Worm (Caenorhabditis elegans) whole organism, L1 larva: ENCODE measurements around the gene cdc-25.3.

Experiments
- C34B4.2 ChIP-seq: sonication (generic microtip); optimal IDR thresholded peaks from 2 replicates; lab custom pipeline; 2017; ENCODE audit warnings: mild to moderate bottlenecking, missing genetic modification characterization, missing compliant biosample characterization
- F16B12.6 ChIP-seq: fragments of 150-350 bp; optimal IDR thresholded peaks from 2 replicates; lab custom pipeline; 2014; ENCODE audit warnings: missing biosample characterization, missing genetic modification characterization
- alr-1 ChIP-seq: fragments of 200-800 bp; sonication (Bioruptor generic); optimal IDR thresholded peaks from 2 replicates; lab custom pipeline; 2018; ENCODE audit warnings: borderline replicate concordance, mild to moderate bottlenecking, missing genetic modification characterization, missing compliant biosample characterization
- ama-1 ChIP-seq: fragments of 150-350 bp; optimal IDR thresholded peaks from 2 replicates; lab custom pipeline; 2014
- blmp-1 ChIP-seq: fragments of 150-350 bp; optimal IDR thresholded peaks from 2 replicates; lab custom pipeline; 2014; ENCODE audit warnings: missing biosample characterization, missing genetic modification characterization
- ceh-8 ChIP-seq: fragments of 200-800 bp; sonication (Bioruptor generic); optimal IDR thresholded peaks from 2 replicates; lab custom pipeline; 2018; ENCODE audit warnings: mild to moderate bottlenecking, missing genetic modification characterization, moderate library complexity, missing compliant biosample characterization
- ceh-82 ChIP-seq, 3 experiments: fragments of 150-350 bp in 1 of 3; sonication (generic microtip) in 2 of 3; optimal IDR thresholded peaks; 2 replicates each; lab custom pipeline; 2014 to 2017; ENCODE audit warnings: missing biosample characterization in 3 of 3, missing genetic modification characterization in 3 of 3
- ceh-90 ChIP-seq: sonication (generic microtip); optimal IDR thresholded peaks from 2 replicates; lab custom pipeline; 2016; ENCODE audit warnings: missing genetic modification characterization, missing compliant biosample characterization
- ces-1 ChIP-seq: fragments of 150-350 bp; optimal IDR thresholded peaks from 2 replicates; lab custom pipeline; 2014; ENCODE audit warnings: missing biosample characterization, missing genetic modification reagents, missing genetic modification characterization
- dsc-1 ChIP-seq: sonication (generic microtip); optimal IDR thresholded peaks from 2 replicates; lab custom pipeline; 2016; ENCODE audit warnings: mild to moderate bottlenecking, missing genetic modification characterization, missing compliant biosample characterization
- efl-3 ChIP-seq: fragments of 200-800 bp; sonication (Bioruptor generic); optimal IDR thresholded peaks from 2 replicates; lab custom pipeline; 2018; ENCODE audit warnings: mild to moderate bottlenecking, missing genetic modification characterization, missing compliant biosample characterization
- egl-13 ChIP-seq: sonication (generic microtip); optimal IDR thresholded peaks from 2 replicates; lab custom pipeline; 2016; ENCODE audit warnings: missing genotype, missing genetic modification reagents, missing genetic modification characterization, missing compliant biosample characterization
- egl-27 ChIP-seq, 2 experiments: fragments of 150-350 bp in 1 of 2; sonication (generic microtip); optimal IDR thresholded peaks; 3 replicates each; lab custom pipeline; 2017 to 2018; ENCODE audit warnings: missing biosample characterization in 2 of 2, missing genetic modification characterization in 2 of 2, missing genetic modification reagents in 2 of 2
- fkh-10 ChIP-seq: sonication (generic microtip); optimal IDR thresholded peaks from 2 replicates; lab custom pipeline; 2017; ENCODE audit warnings: missing biosample characterization, missing genetic modification reagents, missing genetic modification characterization
- fkh-4 ChIP-seq: sonication (generic microtip); optimal IDR thresholded peaks from 2 replicates; lab custom pipeline; 2016; ENCODE audit warnings: missing compliant biosample characterization, missing genetic modification characterization, borderline replicate concordance
- fos-1 ChIP-seq: fragments of 150-350 bp; optimal IDR thresholded peaks from 2 replicates; lab custom pipeline; 2014; ENCODE audit warnings: missing biosample characterization, missing genetic modification characterization
- grh-1 ChIP-seq: fragments of 200-800 bp; sonication (Bioruptor generic); IDR thresholded peaks from 2 replicates; pipeline ENCODE4 v1.3.6; 2022; ENCODE audit warnings: missing genetic modification reagents, missing genetic modification characterization, missing compliant biosample characterization
- hlh-17 ChIP-seq: fragments of 200-800 bp; sonication (Bioruptor generic); optimal IDR thresholded peaks from 2 replicates; lab custom pipeline; 2018; ENCODE audit warnings: missing genetic modification characterization, mild to moderate bottlenecking, missing compliant biosample characterization, moderate library complexity, borderline replicate concordance
- isw-1 ChIP-seq: fragments of 200-800 bp; sonication (Bioruptor generic); IDR thresholded peaks from 2 replicates; pipeline ENCODE4 v1.3.6; 2022; ENCODE audit warnings: missing genetic modification characterization, missing compliant biosample characterization
- lin-14 ChIP-seq: fragments of 200-800 bp; sonication (Bioruptor generic); optimal IDR thresholded peaks from 2 replicates; lab custom pipeline; 2018; ENCODE audit warnings: mild to moderate bottlenecking, missing genetic modification characterization, moderate library complexity, missing compliant biosample characterization
- lin-35 ChIP-seq, 2 experiments: fragments of 150-350 bp; optimal IDR thresholded peaks; 2 replicates each; lab custom pipeline; 2014; ENCODE audit warnings: missing biosample characterization in 2 of 2, missing genetic modification characterization in 2 of 2, missing genetic modification reagents in 2 of 2
- lin-39 ChIP-seq: fragments of 150-350 bp; optimal IDR thresholded peaks from 2 replicates; lab custom pipeline; 2014; ENCODE audit warnings: missing biosample characterization, missing genetic modification reagents, missing genetic modification characterization
- lsy-2 ChIP-seq, 2 experiments: fragments of 150-350 bp; optimal IDR thresholded peaks; 2 replicates each; lab custom pipeline; 2014; ENCODE audit warnings: missing biosample characterization in 2 of 2, missing genetic modification characterization in 2 of 2
- mdl-1 ChIP-seq, 2 experiments: fragments of 150-350 bp; optimal IDR thresholded peaks; 2 replicates each; lab custom pipeline; 2014 to 2017; ENCODE audit warnings: missing biosample characterization in 2 of 2, missing genetic modification characterization in 2 of 2, inconsistent platforms in 1 of 2
- mef-2 ChIP-seq: fragments of 150-350 bp; optimal IDR thresholded peaks from 2 replicates; lab custom pipeline; 2014; ENCODE audit warnings: missing biosample characterization, missing genetic modification characterization
- nhr-12 ChIP-seq: sonication (generic microtip); optimal IDR thresholded peaks from 2 replicates; lab custom pipeline; 2017; ENCODE audit warnings: missing biosample characterization, missing genetic modification characterization
- nhr-20 ChIP-seq: sonication (generic microtip); optimal IDR thresholded peaks from 2 replicates; lab custom pipeline; 2016; ENCODE audit warnings: mild to moderate bottlenecking, missing genetic modification characterization, missing compliant biosample characterization
- nhr-237 ChIP-seq: fragments of 150-350 bp; optimal IDR thresholded peaks from 2 replicates; lab custom pipeline; 2014; ENCODE audit warnings: missing biosample characterization, missing genetic modification characterization
- nhr-47 ChIP-seq: sonication (generic microtip); optimal IDR thresholded peaks from 2 replicates; lab custom pipeline; 2016; ENCODE audit warnings: mild to moderate bottlenecking, missing genetic modification characterization, moderate library complexity, missing compliant biosample characterization
- nhr-77 ChIP-seq: fragments of 150-350 bp; optimal IDR thresholded peaks from 2 replicates; lab custom pipeline; 2014; ENCODE audit warnings: missing biosample characterization, missing genetic modification characterization
- nhr-85 ChIP-seq: sonication (generic microtip); peaks from one replicate; lab custom pipeline; 2016; ENCODE audit warnings: missing genetic modification characterization, inconsistent platforms, missing compliant biosample characterization
- nhr-90 ChIP-seq: sonication (generic microtip); optimal IDR thresholded peaks from 2 replicates; lab custom pipeline; 2016; ENCODE audit warnings: mild to moderate bottlenecking, missing genetic modification characterization, missing compliant biosample characterization; ENCODE audit not compliant: poor library complexity
- pag-3 ChIP-seq: sonication (generic microtip); optimal IDR thresholded peaks from 2 replicates; lab custom pipeline; 2017; ENCODE audit warnings: missing genetic modification characterization, mild to moderate bottlenecking, missing compliant biosample characterization, antibody characterized with exemption, borderline replicate concordance; ENCODE audit not compliant: insufficient read depth
- pax-3 ChIP-seq: fragments of 200-800 bp; sonication (Bioruptor generic); optimal IDR thresholded peaks from 2 replicates; lab custom pipeline; 2018; ENCODE audit warnings: mild to moderate bottlenecking, missing genetic modification characterization, moderate library complexity, missing compliant biosample characterization
- pqm-1 ChIP-seq: sonication (generic microtip); optimal IDR thresholded peaks from 3 replicates; lab custom pipeline; 2017; ENCODE audit warnings: missing biosample characterization, missing genetic modification characterization
- sptf-1 ChIP-seq: fragments of 150-350 bp; optimal IDR thresholded peaks from 2 replicates; lab custom pipeline; 2014; ENCODE audit warnings: missing biosample characterization, missing genetic modification characterization
- sup-37 ChIP-seq: fragments of 200-800 bp; sonication (Bioruptor generic); optimal IDR thresholded peaks from 2 replicates; lab custom pipeline; 2018; ENCODE audit warnings: mild to moderate bottlenecking, missing genetic modification characterization, missing compliant biosample characterization
- swsn-7 ChIP-seq: sonication (generic microtip); optimal IDR thresholded peaks from 2 replicates; lab custom pipeline; 2016; ENCODE audit warnings: missing genetic modification characterization, missing compliant biosample characterization
- tbx-2 ChIP-seq: sonication (generic microtip); optimal IDR thresholded peaks from 2 replicates; lab custom pipeline; 2016; ENCODE audit warnings: missing genetic modification characterization, missing compliant biosample characterization
- unc-130 ChIP-seq: fragments of 150-350 bp; optimal IDR thresholded peaks from 2 replicates; lab custom pipeline; 2017; ENCODE audit warnings: missing biosample characterization, missing genetic modification characterization, inconsistent platforms
- unc-62 ChIP-seq: fragments of 150-350 bp; optimal IDR thresholded peaks from 2 replicates; lab custom pipeline; 2014; ENCODE audit warnings: missing biosample characterization, missing genetic modification reagents, missing genetic modification characterization
- unc-86 ChIP-seq: sonication (generic microtip); optimal IDR thresholded peaks from 2 replicates; lab custom pipeline; 2016; ENCODE audit warnings: missing genetic modification characterization, missing compliant biosample characterization
- vab-15 ChIP-seq: sonication (generic microtip); optimal IDR thresholded peaks from 2 replicates; lab custom pipeline; 2017; ENCODE audit warnings: missing genotype, mild to moderate bottlenecking, missing genetic modification characterization, missing compliant biosample characterization
- xbp-1 ChIP-seq: sonication (generic microtip); optimal IDR thresholded peaks from 2 replicates; lab custom pipeline; 2016; ENCODE audit warnings: missing genetic modification characterization, missing compliant biosample characterization
- zip-4 ChIP-seq: fragments of 200-800 bp; sonication (Bioruptor generic); optimal IDR thresholded peaks from 2 replicates; lab custom pipeline; 2018; ENCODE audit warnings: mild to moderate bottlenecking, missing genetic modification characterization, moderate library complexity, missing compliant biosample characterization
- ztf-4 ChIP-seq: fragments of 150-350 bp; optimal IDR thresholded peaks from 2 replicates; lab custom pipeline; 2014; ENCODE audit warnings: missing biosample characterization, missing genetic modification characterization

cdc-25.3 gene

ce11 chrIII:8894782-8895181 is 22.9 kb downstream of the cdc-25.3 start, which contains the start of gene asna-1:
Gene asna-1, plus strand, starts transcription at chrIII:8895082.
- TF ChIP-seq lin-35 (GFP tag; optimal IDR thresholded peaks at IDR 0.05; lab: Kevin White, UChicago) (no peak), sptf-1 (tag; lab: Kevin White, UChicago) (no peak), egl-27 (tag; optimal IDR thresholded peaks at IDR 0.05; lab: Kevin White, UChicago) (no peak), nhr-237 (tag; lab: Kevin White, UChicago) (no peak), fkh-4 (tag; lab: Kevin White, UChicago) (no peak), efl-3 (GFP tag; lab: Kevin White, UChicago) (no peak)

ce11 chrIII:8893464-8893863 is 24.3 kb downstream of the cdc-25.3 start, which contains the start of gene ZK637.4:
Gene ZK637.4, plus strand, starts transcription at chrIII:8893764.
- TF ChIP-seq lsy-2 (tag; optimal IDR thresholded peaks at IDR 0.05; lab: Kevin White, UChicago) (no peak), nhr-77 (no peak), blmp-1 (tag; lab: Kevin White, UChicago) (no peak), sptf-1 (tag; lab: Kevin White, UChicago) (no peak), xbp-1 (tag; lab: Kevin White, UChicago) (no peak), C34B4.2 (tag; lab: Kevin White, UChicago) (no peak), swsn-7 (tag; lab: Kevin White, UChicago) (no peak), alr-1 (no peak), grh-1 (GFP tag; lab: Robert Waterston, UW) (no peak), ceh-90 (tag; lab: Kevin White, UChicago) (no peak), tbx-2 (no peak)

DNA sequence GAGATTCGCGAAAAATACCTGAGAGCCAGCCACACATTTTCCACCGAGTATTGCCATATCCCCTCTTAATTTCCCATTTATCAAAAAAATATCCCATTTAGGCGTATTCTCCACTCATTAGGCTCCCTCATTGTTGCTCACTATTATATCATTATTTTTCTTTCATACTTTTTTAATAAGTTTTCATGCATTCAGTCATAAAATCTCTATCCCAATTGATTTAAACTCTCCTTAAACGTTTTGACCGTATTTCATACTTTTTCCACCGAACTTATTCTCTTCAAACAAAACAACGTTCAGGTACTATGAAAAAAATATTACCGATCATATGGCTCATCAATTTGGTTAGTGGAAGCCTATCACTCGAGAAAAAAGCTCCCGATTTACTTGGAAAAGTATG is 27.8 kb downstream of the cdc-25.3 start, which contains the start of gene lnkn-1:
TSS of gene lnkn-1 (plus strand) at position 301 of the 400 bp plus-strand sequence.
- TF ChIP-seq nhr-85 (tag; lab: Kevin White, UChicago): peak; percentile 18
- TF ChIP-seq unc-62 (GFP tag; lab: Kevin White, UChicago): no peak
- TF ChIP-seq nhr-20: no peak
- TF ChIP-seq isw-1 (GFP tag; lab: Robert Waterston, UW): no peak

DNA sequence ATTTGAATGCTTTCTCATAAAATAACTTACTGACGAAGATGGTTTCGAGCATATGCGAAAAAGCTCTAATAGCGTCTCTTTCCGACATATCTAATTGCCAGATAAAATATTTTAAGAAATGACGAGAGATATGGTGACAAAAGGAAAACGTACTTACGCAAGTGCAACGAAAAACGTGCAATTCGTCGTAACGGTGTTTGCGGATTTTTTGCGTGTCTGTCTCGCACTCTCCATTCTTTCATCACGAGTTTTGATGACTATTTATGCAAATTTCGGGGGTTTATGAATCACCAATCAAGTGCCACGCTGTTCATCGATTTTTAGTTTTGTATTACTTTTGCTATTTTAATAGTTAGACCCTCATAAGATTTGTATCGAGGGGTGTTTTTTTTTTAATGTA is 28.8 kb downstream of the cdc-25.3 start, which contains the start of gene ZK637.14:
TSS of gene ZK637.14 (minus strand) at position 201 of the 400 bp plus-strand sequence.
- TF ChIP-seq ceh-8 (GFP tag; lab: Kevin White, UChicago) (peak; percentile 3), hlh-17 (GFP tag; lab: Kevin White, UChicago) (no peak), mdl-1 (tag; optimal IDR thresholded peaks at IDR 0.05; lab: Kevin White, UChicago) (no peak), ama-1 (lab: Kevin White, UChicago) (no peak), egl-13 (peak; percentile 30), ztf-4 (tag; lab: Kevin White, UChicago) (no peak), dsc-1 (tag; lab: Kevin White, UChicago) (peak; percentile 38), lin-39 (no peak), egl-27 (tag; optimal IDR thresholded peaks at IDR 0.05; lab: Kevin White, UChicago) (no peak), vab-15 (tag; lab: Kevin White, UChicago) (no peak), unc-130 (tag; lab: Kevin White, UChicago) (no peak), fkh-10 (GFP tag; lab: Kevin White, UChicago) (no peak), fos-1 (tag; lab: Kevin White, UChicago) (peak; percentile 25), tbx-2 (peak; percentile 20), mef-2 (tag; lab: Kevin White, UChicago) (no peak), pax-3 (peak; percentile 4), grh-1 (GFP tag; lab: Robert Waterston, UW) (no peak), F16B12.6 (tag; lab: Kevin White, UChicago) (peak; percentile 91), pag-3 (tag; lab: Kevin White, UChicago) (no peak), lin-14 (GFP tag; lab: Kevin White, UChicago) (no peak), C34B4.2 (tag; lab: Kevin White, UChicago) (no peak), pqm-1 (no peak), zip-4 (GFP tag; lab: Kevin White, UChicago) (no peak), sptf-1 (tag; lab: Kevin White, UChicago) (no peak), unc-86 (peak; percentile 32), nhr-12 (no peak), ces-1 (GFP tag; lab: Kevin White, UChicago) (no peak), lsy-2 (tag; optimal IDR thresholded peaks at IDR 0.05; lab: Kevin White, UChicago) (peak; percentile 69 to 73), nhr-47 (tag; lab: Kevin White, UChicago) (peak; percentile 56), nhr-237 (tag; lab: Kevin White, UChicago) (no peak), unc-62 (GFP tag; lab: Kevin White, UChicago) (no peak), ceh-82 (tag; optimal IDR thresholded peaks at IDR 0.05; lab: Kevin White, UChicago) (peak in 1 of 3 experiments; percentile 52), sup-37 (no peak), nhr-90 (tag; lab: Kevin White, UChicago) (peak; percentile 1)
